Worm (Caenorhabditis elegans) whole organism, young adult: ENCODE results near the gene irg-7.
A peak's percentile ranks its signal among the peaks of the same experiment; 100 is the strongest.

Experiments used
- K12H6.12 ChIP-seq: fragments of 200-800 bp; sonication (Bioruptor generic); optimal IDR thresholded peaks from 2 replicates; lab custom pipeline; 2018; ENCODE audit warnings: mild to moderate bottlenecking, missing genetic modification characterization, missing compliant biosample characterization
- Y95B8A.8 ChIP-seq: fragments of 200-800 bp; sonication (Bioruptor generic); IDR thresholded peaks from 2 replicates; pipeline ENCODE4 v1.3.6; 2022; ENCODE audit warnings: missing genetic modification reagents, missing genetic modification characterization, missing compliant biosample characterization
- ZK185.1 ChIP-seq: sonication (generic microtip); optimal IDR thresholded peaks from 2 replicates; lab custom pipeline; 2016; ENCODE audit warnings: mild to moderate bottlenecking, missing genetic modification characterization, missing compliant biosample characterization; ENCODE audit not compliant: poor library complexity, severe bottlenecking
- egl-44 ChIP-seq: fragments of 200-800 bp; sonication (Bioruptor generic); IDR thresholded peaks from 2 replicates; pipeline ENCODE4 v1.3.6; 2022; ENCODE audit warnings: missing genetic modification reagents, missing genetic modification characterization, missing compliant biosample characterization
- lag-1 ChIP-seq: fragments of 200-800 bp; sonication (Bioruptor generic); IDR thresholded peaks from 2 replicates; pipeline ENCODE4 v1.3.6; 2022; ENCODE audit warnings: missing genetic modification reagents, missing genetic modification characterization, missing compliant biosample characterization
- madf-8 ChIP-seq: fragments of 200-800 bp; sonication (Bioruptor generic); conservative IDR thresholded peaks from 2 replicates; pipeline ENCODE4 v1.3.6; 2022; ENCODE audit warnings: missing genetic modification reagents, missing genetic modification characterization, missing compliant biosample characterization
- zfh-2 ChIP-seq: fragments of 200-800 bp; sonication (Bioruptor generic); conservative IDR thresholded peaks from 2 replicates; pipeline ENCODE4 v1.3.6; 2022; ENCODE audit warnings: missing genetic modification reagents, missing genetic modification characterization, missing compliant biosample characterization
- zim-3 ChIP-seq: sonication (generic microtip); optimal IDR thresholded peaks from 2 replicates; lab custom pipeline; 2017; ENCODE audit warnings: mild to moderate bottlenecking, missing genetic modification characterization, moderate library complexity, missing compliant biosample characterization
- ztf-22 ChIP-seq: fragments of 200-800 bp; sonication (Bioruptor generic); optimal IDR thresholded peaks from 2 replicates; lab custom pipeline; 2018; ENCODE audit warnings: mild to moderate bottlenecking, missing genetic modification characterization, moderate library complexity, missing compliant biosample characterization

The irg-7 gene

DNA sequence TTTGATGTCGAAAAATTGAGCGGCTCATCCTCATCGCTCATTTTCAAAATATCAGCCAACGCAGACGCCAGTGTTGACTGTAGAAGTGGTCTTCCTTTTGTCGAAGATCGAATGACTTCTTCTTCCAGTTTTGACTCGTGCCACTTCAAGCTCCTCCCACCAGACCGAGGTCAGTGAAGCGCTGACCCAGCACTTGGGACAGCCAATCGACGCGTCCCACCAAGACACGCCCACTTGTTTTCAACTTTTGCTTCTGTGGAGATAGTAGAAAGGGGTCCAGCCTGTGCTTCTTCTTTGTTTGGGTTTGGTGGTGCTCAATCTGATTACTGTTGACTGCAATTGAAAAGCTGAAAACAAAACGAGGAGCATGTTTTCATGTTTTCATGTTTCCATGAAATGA is 44.2 kb downstream of the irg-7 start, which contains the start of gene fax-1:
fax-1 (minus strand) TSS at position 101 of the 400 bp plus-strand sequence.
- TF ChIP-seq zfh-2 (GFP tag; lab: Robert Waterston, UW) (0 out of 2 replicates have a peak, but pooled peaks have one; percentile 8), madf-8 (GFP tag; lab: Robert Waterston, UW) (no peak)

ce11 chrX:3197319-3197718 is 46.1 kb downstream of the irg-7 start:
- TF ChIP-seq zim-3 (tag; lab: Kevin White, UChicago), result no peak
- TF ChIP-seq zfh-2 (GFP tag; lab: Robert Waterston, UW), result peak; percentile 80

DNA sequence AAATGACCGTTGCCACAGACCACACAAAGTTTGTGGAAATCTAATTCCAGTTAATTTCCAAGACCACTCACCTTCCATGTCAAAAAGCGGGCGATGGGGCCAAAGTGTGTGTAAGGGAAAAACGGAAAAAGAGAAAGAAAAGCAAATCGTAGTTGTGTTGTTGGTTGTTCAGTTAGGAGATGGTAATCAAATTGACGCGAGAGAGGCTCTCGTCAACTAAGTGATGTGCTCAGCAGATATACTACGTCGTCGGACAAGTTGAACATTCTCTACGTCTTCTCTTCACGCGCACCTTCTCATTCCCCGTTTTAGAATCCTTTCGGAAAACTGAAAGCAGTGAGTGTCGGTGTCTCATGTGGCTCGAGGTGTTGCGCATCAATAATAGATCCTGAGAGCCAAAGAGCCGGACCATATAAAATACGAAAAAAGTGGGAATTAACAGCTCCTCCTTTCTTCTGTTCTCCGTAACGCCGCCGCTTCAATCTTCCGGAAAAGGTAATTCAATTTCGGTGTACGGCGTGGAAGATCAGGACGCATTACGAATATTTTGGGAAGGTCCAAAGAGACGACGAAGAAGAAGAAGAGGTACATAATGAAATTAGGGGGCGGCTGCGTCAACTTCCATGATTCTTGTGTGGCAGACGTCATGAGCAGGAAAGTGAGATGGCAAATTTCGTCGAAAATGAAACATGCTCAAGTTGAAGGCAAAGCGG is 51.9 kb downstream of the irg-7 start:
- peak; percentile 29 for TF ChIP-seq K12H6.12 (tag; lab: Kevin White, UChicago)
- no peak for TF ChIP-seq ztf-22 (GFP tag; lab: Kevin White, UChicago)
- peak; percentile 20; the same call in 1 of the 2 replicates for TF ChIP-seq zfh-2 (GFP tag; lab: Robert Waterston, UW)

DNA sequence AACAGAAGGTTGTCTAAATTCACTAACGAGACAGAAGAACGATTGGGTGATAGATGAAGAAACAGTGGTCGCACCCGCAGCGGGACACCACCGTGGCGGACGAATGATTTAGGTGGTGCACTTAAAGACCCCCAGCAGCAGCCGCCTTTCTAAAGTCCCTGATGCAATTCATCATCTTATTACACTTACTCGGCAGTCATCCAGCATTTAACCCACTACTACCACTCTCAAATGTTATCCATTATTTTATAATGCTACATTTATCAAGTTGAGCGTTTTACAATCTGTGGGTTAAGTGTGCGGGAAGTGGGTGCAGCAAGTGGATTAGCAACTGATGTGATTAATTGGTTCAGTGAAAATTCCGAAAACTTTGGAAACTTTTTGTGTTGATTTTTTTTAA is 53.2 kb downstream of the irg-7 start:
- TF ChIP-seq ZK185.1 (tag; lab: Kevin White, UChicago), result no peak
- no peak for TF ChIP-seq Y95B8A.8 (GFP tag; lab: Robert Waterston, UW)
- TF ChIP-seq egl-44 (GFP tag; lab: Robert Waterston, UW), result no peak
- no peak for TF ChIP-seq lag-1 (GFP tag; lab: Robert Waterston, UW)
